Fruit fly (Drosophila melanogaster) whole organism, pupa: ENCODE measurements around the gene CG32299.

ENCODE experiments used
- CG12605 ChIP-seq: fragments of 200-800 bp; sonication (Bioruptor generic); IDR thresholded peaks from 2 replicates; pipeline ENCODE4 v1.3.6; 2022; ENCODE audit warnings: missing biosample characterization, missing genetic modification characterization
- CG13204 ChIP-seq: fragments of 200-800 bp; sonication (Bioruptor generic); optimal IDR thresholded peaks from 2 replicates; lab custom pipeline; 2018; ENCODE audit warnings: missing biosample characterization, mild to moderate bottlenecking, missing genetic modification characterization, moderate library complexity
- CG8159 ChIP-seq: fragments of 200-800 bp; sonication (Bioruptor generic); optimal IDR thresholded peaks from 3 replicates; lab custom pipeline; 2018; ENCODE audit warnings: missing biosample characterization, mild to moderate bottlenecking, missing genetic modification characterization, moderate library complexity
- EcR ChIP-seq: fragments of 200-800 bp; sonication (Bioruptor generic); optimal IDR thresholded peaks from 3 replicates; lab custom pipeline; 2019; ENCODE audit warnings: missing biosample characterization, missing genetic modification characterization, mild to moderate bottlenecking, moderate library complexity, missing genetic modification reagents
- Snoo ChIP-seq: fragments of 200-800 bp; sonication (Bioruptor generic); optimal IDR thresholded peaks from 3 replicates; lab custom pipeline; 2017; ENCODE audit warnings: missing biosample characterization, mild to moderate bottlenecking, missing genetic modification characterization, inconsistent platforms
- gl ChIP-seq: fragments of 200-800 bp; sonication (Bioruptor generic); optimal IDR thresholded peaks from 2 replicates; lab custom pipeline; 2018; ENCODE audit warnings: missing biosample characterization, mild to moderate bottlenecking, missing genetic modification characterization

DNA sequence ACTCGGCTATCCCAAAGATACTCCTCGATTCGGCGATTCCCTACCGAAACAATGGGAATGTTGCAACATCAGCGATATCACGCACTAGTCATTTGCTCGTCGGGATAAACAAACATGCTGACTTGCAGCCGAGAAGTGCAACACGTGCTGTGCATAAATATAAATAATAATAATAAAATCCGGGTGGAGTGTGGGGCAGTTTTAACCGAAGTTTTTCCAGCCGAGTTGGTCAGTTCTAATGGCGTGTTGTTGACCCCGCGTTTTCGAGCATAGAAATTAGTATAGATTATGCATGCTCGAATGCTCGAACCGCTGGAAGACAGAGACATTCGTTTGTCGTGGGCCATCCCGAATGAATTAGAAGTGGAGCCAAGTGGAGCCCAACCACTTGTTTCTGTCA, 7.8 kb upstream of the CG32299 start:
- no peak for TF ChIP-seq Snoo (tag; lab: Kevin White, UChicago)
- TF ChIP-seq EcR (GFP tag; lab: Kevin White, UChicago) = no peak
- TF ChIP-seq CG13204 (GFP tag; lab: Kevin White, UChicago) = no peak
- TF ChIP-seq CG8159 = no peak
- no peak for TF ChIP-seq CG12605
- TF ChIP-seq gl (tag; lab: Kevin White, UChicago) = no peak
